Fruit fly (Drosophila melanogaster) whole organism, embryonic: ENCODE measurements around the gene CG10035.

Experiments
- ATbp ChIP-seq: fragments of 200-800 bp; sonication (Bioruptor generic); optimal IDR thresholded peaks from 2 replicates; lab custom pipeline; 2017; ENCODE audit warnings: missing biosample characterization, mild to moderate bottlenecking, missing genetic modification characterization, missing genetic modification reagents
- Bdp1 ChIP-seq: fragments of 200-800 bp; sonication (Bioruptor generic); optimal IDR thresholded peaks from 3 replicates; lab custom pipeline; 2016; ENCODE audit warnings: missing biosample characterization, missing genetic modification characterization
- CG13123 ChIP-seq: fragments of 200-800 bp; sonication (Bioruptor generic); optimal IDR thresholded peaks from 2 replicates; lab custom pipeline; 2016; ENCODE audit warnings: missing biosample characterization, missing genetic modification characterization
- CG16863 ChIP-seq: fragments of 200-800 bp; sonication (Bioruptor generic); optimal IDR thresholded peaks from 3 replicates; lab custom pipeline; 2016; ENCODE audit warnings: missing biosample characterization, missing genetic modification characterization
- CG18011 ChIP-seq: fragments of 200-800 bp; sonication (Bioruptor generic); optimal IDR thresholded peaks from 2 replicates; lab custom pipeline; 2017; ENCODE audit warnings: missing biosample characterization, missing genetic modification characterization, mild to moderate bottlenecking, moderate library complexity, missing genotype
- CG42726 ChIP-seq: fragments of 200-800 bp; sonication (Bioruptor generic); IDR thresholded peaks from 2 replicates; pipeline ENCODE4 v1.3.6; 2022; ENCODE audit warnings: missing biosample characterization, missing genetic modification characterization; ENCODE audit not compliant: partially characterized antibody
- CG7839 ChIP-seq: fragments of 200-800 bp; sonication (Bioruptor generic); optimal IDR thresholded peaks from 3 replicates; lab custom pipeline; 2018; ENCODE audit warnings: missing biosample characterization, mild to moderate bottlenecking, missing genetic modification characterization, moderate library complexity
- E2f2 ChIP-seq: fragments of 200-800 bp; sonication (Bioruptor generic); IDR thresholded peaks from 2 replicates; pipeline ENCODE4 v1.3.6; 2022; ENCODE audit warnings: missing biosample characterization, missing genetic modification characterization
- Fer3 ChIP-seq: fragments of 200-800 bp; sonication (Bioruptor generic); optimal IDR thresholded peaks from 2 replicates; lab custom pipeline; 2018; ENCODE audit warnings: missing biosample characterization, mild to moderate bottlenecking, missing genetic modification characterization, moderate library complexity
- Pdp1 ChIP-seq, 2 experiments: fragments of 200-800 bp; sonication (Bioruptor generic); optimal IDR thresholded peaks; 3 replicates each; lab custom pipeline; 2016; ENCODE audit warnings: missing biosample characterization in 2 of 2, missing genetic modification characterization in 2 of 2, mild to moderate bottlenecking in 1 of 2, moderate library complexity in 1 of 2
- Ptx1 ChIP-seq: fragments of 200-800 bp; sonication (Bioruptor generic); IDR thresholded peaks from 2 replicates; pipeline ENCODE4 v1.3.6; 2022; ENCODE audit warnings: missing biosample characterization, missing genetic modification characterization
- Sry-δ ChIP-seq: fragments of 200-800 bp; sonication (Bioruptor generic); optimal IDR thresholded peaks from 2 replicates; lab custom pipeline; 2016; ENCODE audit warnings: missing biosample characterization, missing genetic modification characterization
- ci ChIP-seq: fragments of 200-800 bp; sonication (Bioruptor generic); IDR thresholded peaks from 3 replicates; pipeline ENCODE4 v1.3.6; 2022; ENCODE audit warnings: missing biosample characterization, missing genetic modification characterization
- crp ChIP-seq, 2 experiments: fragments of 200-800 bp; sonication (Bioruptor generic); optimal IDR thresholded peaks; 2 replicates in 1 of 2; 3 replicates in 1 of 2; lab custom pipeline; 2017; ENCODE audit warnings: missing biosample characterization in 2 of 2, missing genetic modification characterization in 2 of 2, mild to moderate bottlenecking in 1 of 2, moderate library complexity in 1 of 2

- TF ChIP-seq crp (GFP tag; optimal IDR thresholded peaks at IDR 0.05; lab: Kevin White, UChicago) = no peak
- no peak for TF ChIP-seq Fer3
- no peak for TF ChIP-seq CG18011 (GFP tag; lab: Kevin White, UChicago)
- no peak for TF ChIP-seq CG42726
- TF ChIP-seq ci (GFP tag; lab: Robert Waterston, UW) = no peak
- no peak for TF ChIP-seq CG16863 (GFP tag; lab: Kevin White, UChicago)
- no peak for TF ChIP-seq CG7839 (tag; lab: Kevin White, UChicago)
- no peak for TF ChIP-seq E2f2 (GFP tag; lab: Robert Waterston, UW)
- TF ChIP-seq Sry-δ (GFP tag; lab: Kevin White, UChicago) = no peak
- no peak for TF ChIP-seq CG13123 (GFP tag; lab: Kevin White, UChicago)
- no peak for TF ChIP-seq ATbp
- TF ChIP-seq Bdp1 (GFP tag; lab: Kevin White, UChicago) = no peak
- no peak for TF ChIP-seq Pdp1 (GFP tag; optimal IDR thresholded peaks at IDR 0.05; lab: Kevin White, UChicago)
- no peak for TF ChIP-seq Ptx1 (GFP tag; lab: Robert Waterston, UW)
Measured at dm6 chr3R:12398054-12398453, 15.6 kb upstream of the CG10035 start.
